Fruit fly (Drosophila melanogaster) whole organism, embryonic: Measurements from ENCODE around the gene CG10948.

Experiments used
- Atf3 ChIP-seq: fragments of 200-800 bp; sonication (Bioruptor generic); optimal IDR thresholded peaks from 3 replicates; lab custom pipeline; 2016; ENCODE audit warnings: missing biosample characterization, missing genetic modification characterization
- Bgb ChIP-seq: fragments of 200-800 bp; sonication (Bioruptor generic); IDR thresholded peaks from 2 replicates; pipeline ENCODE4 v1.3.6; 2022; ENCODE audit warnings: missing biosample characterization, missing genetic modification characterization; ENCODE audit not compliant: partially characterized antibody
- CG1024 ChIP-seq: fragments of 200-800 bp; sonication (Bioruptor generic); IDR thresholded peaks from 2 replicates; pipeline ENCODE4 v1.3.6; 2022; ENCODE audit warnings: missing biosample characterization, missing genetic modification characterization
- CG10274 ChIP-seq: fragments of 200-800 bp; sonication (Bioruptor generic); optimal IDR thresholded peaks from 3 replicates; lab custom pipeline; 2017; ENCODE audit warnings: missing biosample characterization, mild to moderate bottlenecking, missing genetic modification characterization
- CG11093 ChIP-seq: fragments of 200-800 bp; sonication (Bioruptor generic); IDR thresholded peaks from 3 replicates; pipeline ENCODE4 v1.3.6; 2022; ENCODE audit warnings: missing biosample characterization, missing genetic modification characterization
- CG11456 ChIP-seq: fragments of 200-800 bp; sonication (Bioruptor generic); IDR thresholded peaks from 3 replicates; pipeline ENCODE4 v1.3.6; 2022; ENCODE audit warnings: missing biosample characterization, missing genetic modification characterization
- CG12155 ChIP-seq: fragments of 200-800 bp; sonication (Bioruptor generic); optimal IDR thresholded peaks from 3 replicates; lab custom pipeline; 2016; ENCODE audit warnings: missing biosample characterization, missing genetic modification characterization
- CG12942 ChIP-seq: fragments of 200-800 bp; sonication (Bioruptor generic); optimal IDR thresholded peaks from 3 replicates; lab custom pipeline; 2016; ENCODE audit warnings: missing biosample characterization, missing genetic modification characterization
- CG13123 ChIP-seq: fragments of 200-800 bp; sonication (Bioruptor generic); optimal IDR thresholded peaks from 2 replicates; lab custom pipeline; 2016; ENCODE audit warnings: missing biosample characterization, missing genetic modification characterization
- CG14860 ChIP-seq: fragments of 200-800 bp; sonication (Bioruptor generic); IDR thresholded peaks from 3 replicates; pipeline ENCODE4 v1.3.6; 2022; ENCODE audit warnings: missing biosample characterization, missing genetic modification characterization; ENCODE audit not compliant: partially characterized antibody
- CG17829 ChIP-seq: fragments of 200-800 bp; optimal IDR thresholded peaks from 2 replicates; lab custom pipeline; 2019; ENCODE audit warnings: missing biosample characterization, mild to moderate bottlenecking, missing genetic modification characterization, moderate library complexity
- CG18599 ChIP-seq: fragments of 200-800 bp; sonication (Bioruptor generic); optimal IDR thresholded peaks from 3 replicates; lab custom pipeline; 2017; ENCODE audit warnings: missing biosample characterization, missing genetic modification characterization, mild to moderate bottlenecking, moderate library complexity, missing genetic modification reagents
- CG30020 ChIP-seq: fragments of 200-800 bp; optimal IDR thresholded peaks from 2 replicates; lab custom pipeline; 2019; ENCODE audit warnings: missing biosample characterization, mild to moderate bottlenecking, missing genetic modification characterization, moderate library complexity
- CG3726 ChIP-seq: fragments of 200-800 bp; sonication (Bioruptor generic); IDR thresholded peaks from 3 replicates; pipeline ENCODE4, ENCODE4 v1.3.6; 2022; ENCODE audit warnings: missing biosample characterization, missing genetic modification characterization
- CG6254 ChIP-seq: fragments of 200-800 bp; sonication (Bioruptor generic); optimal IDR thresholded peaks from 3 replicates; lab custom pipeline; 2017; ENCODE audit warnings: mild to moderate bottlenecking, missing biosample characterization, missing genetic modification reagents, missing genetic modification characterization
- CG6654 ChIP-seq: fragments of 200-800 bp; sonication (Bioruptor generic); optimal IDR thresholded peaks from 2 replicates; lab custom pipeline; 2017; ENCODE audit warnings: missing biosample characterization, mild to moderate bottlenecking, missing genetic modification characterization
- CG6854 ChIP-seq: fragments of 200-800 bp; sonication (Bioruptor generic); optimal IDR thresholded peaks from 3 replicates; lab custom pipeline; 2017; ENCODE audit warnings: missing biosample characterization, mild to moderate bottlenecking, missing genetic modification characterization
- CG7271 ChIP-seq: fragments of 200-800 bp; sonication (Bioruptor generic); optimal IDR thresholded peaks from 2 replicates; lab custom pipeline; 2018; ENCODE audit warnings: missing biosample characterization, mild to moderate bottlenecking, missing genetic modification characterization, moderate library complexity
- CG8359 ChIP-seq: fragments of 200-800 bp; sonication (Bioruptor generic); optimal IDR thresholded peaks from 2 replicates; lab custom pipeline; 2017; ENCODE audit warnings: missing biosample characterization, mild to moderate bottlenecking, missing genetic modification characterization, borderline replicate concordance
- CG9727 ChIP-seq: fragments of 200-800 bp; sonication (Bioruptor generic); optimal IDR thresholded peaks from 3 replicates; lab custom pipeline; 2017; ENCODE audit warnings: missing biosample characterization, mild to moderate bottlenecking, missing genetic modification characterization
- CkIIα-i1 ChIP-seq: fragments of 200-800 bp; sonication (Bioruptor generic); IDR thresholded peaks from 2 replicates; pipeline ENCODE4 v1.3.6; 2022; ENCODE audit warnings: missing biosample characterization, missing genetic modification characterization
- E2f2 ChIP-seq: fragments of 200-800 bp; sonication (Bioruptor generic); IDR thresholded peaks from 2 replicates; pipeline ENCODE4 v1.3.6; 2022; ENCODE audit warnings: missing biosample characterization, missing genetic modification characterization
- HmgZ ChIP-seq: fragments of 200-800 bp; sonication (Bioruptor generic); optimal IDR thresholded peaks from 2 replicates; lab custom pipeline; 2018; ENCODE audit warnings: missing biosample characterization, mild to moderate bottlenecking, missing genetic modification characterization
- Lhr ChIP-seq: fragments of 200-800 bp; sonication (Bioruptor generic); optimal IDR thresholded peaks from 3 replicates; lab custom pipeline; 2017; ENCODE audit warnings: mild to moderate bottlenecking, missing biosample characterization, missing genetic modification reagents, missing genetic modification characterization
- Lim3 ChIP-seq: fragments of 200-800 bp; sonication (Bioruptor generic); IDR thresholded peaks from 2 replicates; pipeline ENCODE4 v1.3.6; 2022; ENCODE audit warnings: missing biosample characterization, missing genetic modification characterization
- MTF-1 ChIP-seq: fragments of 200-800 bp; sonication (Bioruptor generic); optimal IDR thresholded peaks from 2 replicates; lab custom pipeline; 2018; ENCODE audit warnings: missing biosample characterization, mild to moderate bottlenecking, missing genetic modification characterization, borderline replicate concordance
- Nf-YA ChIP-seq: fragments of 200-800 bp; sonication (Bioruptor generic); IDR thresholded peaks from 2 replicates; pipeline ENCODE4 v1.3.6; 2022; ENCODE audit warnings: missing biosample characterization, missing genetic modification characterization
- Oli ChIP-seq: fragments of 200-800 bp; sonication (Bioruptor generic); optimal IDR thresholded peaks from 2 replicates; lab custom pipeline; 2018; ENCODE audit warnings: missing biosample characterization, mild to moderate bottlenecking, missing genetic modification characterization, moderate library complexity
- Sox102F ChIP-seq: fragments of 200-800 bp; sonication (Bioruptor generic); optimal IDR thresholded peaks from 2 replicates; lab custom pipeline; 2018; ENCODE audit warnings: missing biosample characterization, mild to moderate bottlenecking, missing genetic modification characterization, moderate library complexity
- Stat92E ChIP-seq, 3 experiments: fragments of >200 bp in 2 of 3; fragments of 200-800 bp in 1 of 3; sonication (Bioruptor generic) in 1 of 3; optimal IDR thresholded peaks; 2 replicates each; lab custom pipeline; 2017 to 2019; ENCODE audit warnings: missing biosample characterization in 3 of 3, missing genetic modification characterization in 3 of 3, mild to moderate bottlenecking in 1 of 3, moderate library complexity in 1 of 3
- Tbp ChIP-seq: fragments of >200 bp; optimal IDR thresholded peaks from 2 replicates; lab custom pipeline; 2018; ENCODE audit warnings: missing biosample characterization, missing genetic modification characterization
- aop ChIP-seq: fragments of 200-800 bp; sonication (Bioruptor generic); IDR thresholded peaks from 2 replicates; pipeline ENCODE4 v1.3.6; 2022; ENCODE audit warnings: missing biosample characterization, missing genetic modification characterization
- ara ChIP-seq: fragments of 200-800 bp; sonication (Bioruptor generic); IDR thresholded peaks from 2 replicates; pipeline ENCODE4 v1.3.6; 2022; ENCODE audit warnings: missing biosample characterization, missing genetic modification characterization
- ash1 ChIP-seq: fragments of 200-800 bp; sonication (Bioruptor generic); optimal IDR thresholded peaks from 2 replicates; lab custom pipeline; 2018; ENCODE audit warnings: missing biosample characterization, mild to moderate bottlenecking, missing genetic modification characterization
- btn ChIP-seq: fragments of 200-800 bp; sonication (Bioruptor generic); optimal IDR thresholded peaks from 2 replicates; lab custom pipeline; 2016; ENCODE audit warnings: missing biosample characterization, missing genetic modification characterization
- ftz-f1 ChIP-seq: fragments of 200-800 bp; sonication (Bioruptor generic); optimal IDR thresholded peaks from 2 replicates; lab custom pipeline; 2016; ENCODE audit warnings: missing biosample characterization, missing genetic modification characterization
- gce ChIP-seq: fragments of 200-800 bp; sonication (Bioruptor generic); IDR thresholded peaks from 3 replicates; pipeline ENCODE4 v1.3.6; 2022; ENCODE audit warnings: missing biosample characterization, missing genetic modification characterization
- hth ChIP-seq: fragments of >200 bp; optimal IDR thresholded peaks from 2 replicates; lab custom pipeline; 2017; ENCODE audit warnings: inconsistent platforms
- lmd ChIP-seq: fragments of 200-800 bp; sonication (Bioruptor generic); IDR thresholded peaks from 2 replicates; pipeline ENCODE4 v1.3.6; 2022; ENCODE audit warnings: missing biosample characterization, missing genetic modification characterization
- mirr ChIP-seq: fragments of 200-800 bp; sonication (Bioruptor generic); optimal IDR thresholded peaks from 3 replicates; lab custom pipeline; 2018; ENCODE audit warnings: missing biosample characterization, mild to moderate bottlenecking, missing genetic modification characterization
- odd ChIP-seq: fragments of 200-800 bp; sonication (Bioruptor generic); optimal IDR thresholded peaks from 2 replicates; lab custom pipeline; 2017; ENCODE audit warnings: missing biosample characterization, mild to moderate bottlenecking, missing genetic modification characterization
- otp ChIP-seq: fragments of 200-800 bp; sonication (Bioruptor generic); IDR thresholded peaks from 3 replicates; pipeline ENCODE4, ENCODE4 v1.3.6; 2022; ENCODE audit warnings: missing biosample characterization, missing genetic modification characterization
- pb ChIP-seq: fragments of 200-800 bp; sonication (Bioruptor generic); optimal IDR thresholded peaks from 3 replicates; lab custom pipeline; 2016; ENCODE audit warnings: missing biosample characterization, missing genetic modification characterization
- pfk ChIP-seq: fragments of 200-800 bp; sonication (Bioruptor generic); optimal IDR thresholded peaks from 2 replicates; lab custom pipeline; 2018; ENCODE audit warnings: missing biosample characterization, mild to moderate bottlenecking, missing genetic modification characterization, moderate library complexity
- repo ChIP-seq: fragments of 200-800 bp; sonication (Bioruptor generic); optimal IDR thresholded peaks from 2 replicates; lab custom pipeline; 2016; ENCODE audit warnings: missing biosample characterization, missing genetic modification characterization
- sqz ChIP-seq: fragments of 200-800 bp; sonication (Bioruptor generic); optimal IDR thresholded peaks from 3 replicates; lab custom pipeline; 2018; ENCODE audit warnings: missing biosample characterization, mild to moderate bottlenecking, missing genetic modification characterization
- sr ChIP-seq: fragments of 200-800 bp; sonication (Bioruptor generic); IDR thresholded peaks from 3 replicates; pipeline ENCODE4 v1.3.6; 2022; ENCODE audit warnings: missing biosample characterization, missing genetic modification characterization
- ssp ChIP-seq: fragments of 200-800 bp; sonication (Bioruptor generic); IDR thresholded peaks from 2 replicates; pipeline ENCODE4 v1.3.6; 2022; ENCODE audit warnings: missing biosample characterization, missing genetic modification characterization
- tap ChIP-seq: fragments of 200-800 bp; optimal IDR thresholded peaks from 3 replicates; lab custom pipeline; 2019; ENCODE audit warnings: missing biosample characterization, mild to moderate bottlenecking, missing genetic modification characterization, moderate library complexity
- tio ChIP-seq: fragments of 200-800 bp; sonication (Bioruptor generic); optimal IDR thresholded peaks from 2 replicates; lab custom pipeline; 2017; ENCODE audit warnings: missing biosample characterization, missing genetic modification characterization, inconsistent platforms
- unc-4 ChIP-seq: fragments of 200-800 bp; sonication (Bioruptor generic); IDR thresholded peaks from 2 replicates; pipeline ENCODE4 v1.3.6; 2022; ENCODE audit warnings: missing biosample characterization, missing genetic modification characterization; ENCODE audit not compliant: partially characterized antibody
- z ChIP-seq: fragments of 200-800 bp; sonication (Bioruptor generic); IDR thresholded peaks from 3 replicates; pipeline ENCODE4 v1.3.6; 2022; ENCODE audit warnings: missing biosample characterization, missing genetic modification characterization

The CG10948 gene

dm6 chr3L:12794532-12794931 is 55.4 kb downstream of the CG10948 start (continued):
- TF ChIP-seq Lhr (GFP tag; lab: Kevin White, UChicago) = peak; percentile 39
- no peak for TF ChIP-seq repo (GFP tag; lab: Kevin White, UChicago)
- no peak for TF ChIP-seq CG1024 (GFP tag; lab: Robert Waterston, UW)
- no peak for TF ChIP-seq CG6654 (GFP tag; lab: Kevin White, UChicago)
- no peak for TF ChIP-seq CG9727 (GFP tag; lab: Kevin White, UChicago)
- TF ChIP-seq mirr (GFP tag; lab: Kevin White, UChicago) = no peak
- TF ChIP-seq Oli (tag; lab: Kevin White, UChicago) = no peak
- no peak for TF ChIP-seq aop (GFP tag; lab: Robert Waterston, UW)
- TF ChIP-seq CG3726 = no peak
- TF ChIP-seq CG17829 (tag; lab: Kevin White, UChicago) = peak; percentile 12
- no peak for TF ChIP-seq pb (GFP tag; lab: Kevin White, UChicago)
- TF ChIP-seq Bgb (GFP tag; lab: Robert Waterston, UW) = peak; percentile 92
- no peak for TF ChIP-seq odd (GFP tag; lab: Kevin White, UChicago)
- TF ChIP-seq CG12942 (GFP tag; lab: Kevin White, UChicago) = no peak
- no peak for TF ChIP-seq Lim3 (GFP tag; lab: Robert Waterston, UW)
- TF ChIP-seq unc-4 (GFP tag; lab: Robert Waterston, UW) = peak; percentile 89
- TF ChIP-seq sr (GFP tag; lab: Robert Waterston, UW) = no peak
- TF ChIP-seq CG11456 (GFP tag; lab: Robert Waterston, UW) = no peak
- no peak for TF ChIP-seq lmd (GFP tag; lab: Robert Waterston, UW)
- peak; percentile 76 for TF ChIP-seq CG14860 (GFP tag; lab: Robert Waterston, UW)
- no peak for TF ChIP-seq sqz (GFP tag; lab: Kevin White, UChicago)
- no peak for TF ChIP-seq otp (GFP tag; lab: Robert Waterston, UW)
- TF ChIP-seq CkIIα-i1 = no peak
- TF ChIP-seq CG13123 = no peak
- TF ChIP-seq Nf-YA = no peak
- no peak for TF ChIP-seq Atf3 (GFP tag; lab: Kevin White, UChicago)
- TF ChIP-seq Tbp (GFP tag; lab: Kevin White, UChicago) = no peak
- peak; percentile 72 for TF ChIP-seq HmgZ (tag; lab: Kevin White, UChicago)
- TF ChIP-seq CG8359 (GFP tag; lab: Kevin White, UChicago) = no peak
- TF ChIP-seq btn (GFP tag; lab: Kevin White, UChicago) = no peak
- no peak for TF ChIP-seq Stat92E (GFP tag; optimal IDR thresholded peaks at IDR 0.05; lab: Kevin White, UChicago)
- no peak for TF ChIP-seq tio (GFP tag; lab: Kevin White, UChicago)
- TF ChIP-seq CG6254 (GFP tag; lab: Kevin White, UChicago) = no peak
- no peak for TF ChIP-seq z (GFP tag; lab: Robert Waterston, UW)
- no peak for TF ChIP-seq tap (tag; lab: Kevin White, UChicago)
- no peak for TF ChIP-seq hth (lab: Kevin White, UChicago)
- TF ChIP-seq ftz-f1 (GFP tag; lab: Kevin White, UChicago) = no peak
- no peak for TF ChIP-seq CG12155 (GFP tag; lab: Kevin White, UChicago)
- no peak for TF ChIP-seq ara (GFP tag; lab: Robert Waterston, UW)
- no peak for TF ChIP-seq CG18599 (GFP tag; lab: Kevin White, UChicago)
- peak; percentile 5 for TF ChIP-seq pfk (GFP tag; lab: Kevin White, UChicago)
- peak; percentile 96 for TF ChIP-seq E2f2 (GFP tag; lab: Robert Waterston, UW)
- TF ChIP-seq ash1 (GFP tag; lab: Kevin White, UChicago) = no peak
- TF ChIP-seq CG10274 = no peak
- TF ChIP-seq gce (GFP tag; lab: Robert Waterston, UW) = no peak
- no peak for TF ChIP-seq CG7271 (tag; lab: Kevin White, UChicago)
- TF ChIP-seq ssp = no peak
- TF ChIP-seq CG6854 (GFP tag; lab: Kevin White, UChicago) = no peak
- TF ChIP-seq MTF-1 (GFP tag; lab: Kevin White, UChicago) = no peak
- no peak for TF ChIP-seq Sox102F
- TF ChIP-seq CG11093 (GFP tag; lab: Robert Waterston, UW) = no peak
- no peak for TF ChIP-seq CG30020
